Worm (Caenorhabditis elegans): ENCODE measurements around the gene tba-9.

DNA sequence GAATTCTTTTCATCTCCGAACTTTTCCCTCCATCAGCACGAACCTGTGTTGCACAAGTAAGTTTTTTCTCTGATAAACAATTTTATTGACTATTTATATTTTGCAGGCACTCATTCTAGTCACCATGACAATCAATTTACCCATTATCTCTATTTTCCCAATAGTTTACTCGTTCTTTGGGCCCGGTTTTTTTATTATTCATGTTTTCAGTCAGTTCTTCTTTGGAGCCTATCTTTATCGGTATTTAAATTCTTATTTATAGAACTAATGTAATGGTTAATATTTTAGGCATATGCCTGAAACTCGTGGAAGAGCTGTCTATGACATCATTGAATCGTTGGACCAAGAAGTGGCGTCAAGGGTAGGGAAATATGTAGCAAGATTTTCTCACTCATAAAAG is 32.4 kb downstream of the tba-9 start:
- no peak for TF ChIP-seq snpc-4 (tag; optimal IDR thresholded peaks at IDR 0.05)
- no peak for TF ChIP-seq lin-39 (tag; optimal IDR thresholded peaks at IDR 0.05)
- TF ChIP-seq zag-1 (tag; optimal IDR thresholded peaks at IDR 0.05) = no peak
- TF ChIP-seq ama-1 (optimal IDR thresholded peaks at IDR 0.05) = no peak
- TF ChIP-seq fos-1 (tag; optimal IDR thresholded peaks at IDR 0.05) = no peak
- TF ChIP-seq elt-3 (tag; optimal IDR thresholded peaks at IDR 0.05) = no peak
- TF ChIP-seq pha-4 (tag; optimal IDR thresholded peaks at IDR 0.05) = no peak
- no peak for TF ChIP-seq ZK546.5 (tag; optimal IDR thresholded peaks at IDR 0.05)
- no peak for TF ChIP-seq elt-2 (tag; optimal IDR thresholded peaks at IDR 0.05)
- no peak for TF ChIP-seq ceh-9 (tag; optimal IDR thresholded peaks at IDR 0.05)
- TF ChIP-seq unc-39 (tag; optimal IDR thresholded peaks at IDR 0.05) = no peak
- no peak for TF ChIP-seq fkh-10 (GFP tag; optimal IDR thresholded peaks at IDR 0.05)
- no peak for TF ChIP-seq skn-1 (tag; optimal IDR thresholded peaks at IDR 0.05)
- TF ChIP-seq pqm-1 (tag; optimal IDR thresholded peaks at IDR 0.05) = no peak
